Worm (Caenorhabditis elegans) whole organism, late embryonic: ENCODE results near the gene T19D2.3.

Source experiments
- K02D7.2 ChIP-seq: sonication (generic microtip); optimal IDR thresholded peaks from 2 replicates; lab custom pipeline; 2017; ENCODE audit warnings: mild to moderate bottlenecking, missing genetic modification characterization, missing compliant biosample characterization
- Y22D7AL.16 ChIP-seq: sonication (generic microtip); optimal IDR thresholded peaks from 2 replicates; lab custom pipeline; 2016; ENCODE audit warnings: missing genetic modification characterization, missing compliant biosample characterization
- ama-1 ChIP-seq: fragments of 150-350 bp; optimal IDR thresholded peaks from 2 replicates; lab custom pipeline; 2014
- dmd-4 ChIP-seq: sonication (generic microtip); optimal IDR thresholded peaks from 2 replicates; lab custom pipeline; 2016; ENCODE audit warnings: borderline replicate concordance, missing genetic modification characterization, missing compliant biosample characterization
- ets-4 ChIP-seq: sonication (generic microtip); optimal IDR thresholded peaks from 2 replicates; lab custom pipeline; 2016; ENCODE audit warnings: missing genetic modification characterization, missing compliant biosample characterization
- fax-1 ChIP-seq: sonication (generic microtip); optimal IDR thresholded peaks from 2 replicates; lab custom pipeline; 2016; ENCODE audit warnings: missing genotype, missing genetic modification characterization, missing compliant biosample characterization
- fkh-10 ChIP-seq: fragments of 150-350 bp; optimal IDR thresholded peaks from 2 replicates; lab custom pipeline; 2014; ENCODE audit warnings: missing biosample characterization, missing genetic modification reagents, missing genetic modification characterization
- lin-11 ChIP-seq: fragments of 200-800 bp; sonication (Bioruptor generic); optimal IDR thresholded peaks from 2 replicates; lab custom pipeline; 2018; ENCODE audit warnings: mild to moderate bottlenecking, missing genetic modification characterization, missing compliant biosample characterization
- rnt-1 ChIP-seq: sonication (generic microtip); optimal IDR thresholded peaks from 2 replicates; lab custom pipeline; 2016; ENCODE audit warnings: missing genetic modification characterization, missing compliant biosample characterization
- unc-86 ChIP-seq: sonication (generic microtip); optimal IDR thresholded peaks from 2 replicates; lab custom pipeline; 2016; ENCODE audit warnings: missing genetic modification characterization, missing compliant biosample characterization
- zip-5 ChIP-seq: sonication (generic microtip); optimal IDR thresholded peaks from 2 replicates; lab custom pipeline; 2016; ENCODE audit warnings: missing genetic modification characterization, missing compliant biosample characterization
- ztf-16 ChIP-seq: sonication (generic microtip); optimal IDR thresholded peaks from 2 replicates; lab custom pipeline; 2017; ENCODE audit warnings: missing genetic modification characterization, missing compliant biosample characterization

DNA sequence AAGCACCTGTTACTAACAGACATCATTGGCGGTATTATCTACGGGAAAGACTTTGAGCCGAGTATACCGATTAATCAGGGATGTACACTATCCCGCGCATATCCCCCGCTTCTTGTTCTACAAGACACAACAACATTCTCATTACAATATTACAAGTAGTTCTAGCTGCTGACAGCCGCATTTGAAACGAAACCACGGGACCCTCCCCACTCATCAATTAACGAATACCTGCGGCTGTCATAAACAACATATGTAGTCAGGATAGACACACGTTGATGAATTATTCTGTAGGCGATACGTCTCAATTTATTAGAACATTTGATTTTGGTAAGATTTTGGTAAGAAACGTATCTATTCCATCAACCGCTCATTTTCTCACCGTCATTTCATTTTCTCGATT is 37.7 kb downstream of the T19D2.3 start:
- no peak for TF ChIP-seq ztf-16 (tag; lab: Kevin White, UChicago)
- TF ChIP-seq fax-1 (tag; lab: Kevin White, UChicago), result no peak
- TF ChIP-seq Y22D7AL.16 (tag; lab: Kevin White, UChicago), result no peak
- TF ChIP-seq ama-1 (lab: Kevin White, UChicago), result no peak
- no peak for TF ChIP-seq unc-86 (tag; lab: Kevin White, UChicago)
- no peak for TF ChIP-seq zip-5 (tag; lab: Kevin White, UChicago)
- no peak for TF ChIP-seq fkh-10 (GFP tag; lab: Kevin White, UChicago)
- TF ChIP-seq rnt-1 (tag; lab: Kevin White, UChicago), result no peak
- no peak for TF ChIP-seq K02D7.2 (tag; lab: Kevin White, UChicago)
- no peak for TF ChIP-seq ets-4 (tag; lab: Kevin White, UChicago)
- TF ChIP-seq dmd-4 (tag; lab: Kevin White, UChicago), result no peak
- TF ChIP-seq lin-11, result no peak
